1 fruit fly cellular context compared by ENCODE assay signal in genomic region chrX:19668405-19668804, dm6.
TF ChIP-seq lines count a peak whose summit lies in the region.

No protein-coding gene starts in this region.

TF ChIP-seq in whole organism, embryonic, 481 proteins besides CTCF, POLR2A, EP300 and RAD21 (continued from another document and continues in another):
- TF ChIP-seq CG13424 (tag; optimal IDR thresholded peaks at IDR 0.05; lab: Kevin White, UChicago) (peak; percentile 93), CG15514 (GFP tag; optimal IDR thresholded peaks at IDR 0.05; lab: Kevin White, UChicago) (peak; percentile 81), TFAM (GFP tag; optimal IDR thresholded peaks at IDR 0.05; lab: Kevin White, UChicago) (peak; percentile 62), CG17829 (tag; optimal IDR thresholded peaks at IDR 0.05; lab: Kevin White, UChicago) (peak; percentile 94), Rx (GFP tag; IDR thresholded peaks at IDR 0.05; lab: Robert Waterston, UW) (peak; percentile 91), corto (GFP tag; optimal IDR thresholded peaks at IDR 0.05; lab: Kevin White, UChicago) (peak; percentile 98), cg (GFP tag; optimal IDR thresholded peaks at IDR 0.05; lab: Kevin White, UChicago) (no peak), Gsc (GFP tag; IDR thresholded peaks at IDR 0.05; lab: Robert Waterston, UW) (peak; percentile 86), CG6791 (GFP tag; IDR thresholded peaks at IDR 0.05; lab: Robert Waterston, UW; ENCODE audit: partially characterized antibody) (no peak), CG8924 (tag; optimal IDR thresholded peaks at IDR 0.05; lab: Kevin White, UChicago) (peak; percentile 94), wek (GFP tag; optimal IDR thresholded peaks at IDR 0.05; lab: Kevin White, UChicago) (peak; percentile 90), shn (GFP tag; optimal IDR thresholded peaks at IDR 0.05; lab: Kevin White, UChicago) (peak; percentile 98), maf-S (GFP tag; optimal IDR thresholded peaks at IDR 0.05; lab: Kevin White, UChicago) (peak; percentile 97), CG1602 (GFP tag; optimal IDR thresholded peaks at IDR 0.05; lab: Kevin White, UChicago) (peak; percentile 96), CG14014 (GFP tag; IDR thresholded peaks at IDR 0.05; lab: Robert Waterston, UW) (peak; percentile 96), oc (tag; optimal IDR thresholded peaks at IDR 0.05; lab: Kevin White, UChicago) (peak; percentile 97), gsb (GFP tag; IDR thresholded peaks at IDR 0.05; lab: Robert Waterston, UW) (peak; percentile 84), CG6765 (GFP tag; optimal IDR thresholded peaks at IDR 0.05; lab: Kevin White, UChicago) (peak; percentile 78), fu2 (GFP tag; optimal IDR thresholded peaks at IDR 0.05; lab: Kevin White, UChicago) (peak; percentile 96), CG2199 (GFP tag; IDR thresholded peaks at IDR 0.05; lab: Robert Waterston, UW) (peak; percentile 88; the same call in 2 of the 3 replicates), ftz-f1 (GFP tag; optimal IDR thresholded peaks at IDR 0.05; lab: Kevin White, UChicago) (peak; percentile 84), CG18262 (tag; optimal IDR thresholded peaks at IDR 0.05; lab: Kevin White, UChicago) (peak; percentile 93), lov (optimal IDR thresholded peaks at IDR 0.05; lab: Kevin White, UChicago) (no peak), lov (GFP tag; IDR thresholded peaks at IDR 0.05; lab: Robert Waterston, UW) (peak; percentile 95), Elba2 (GFP tag; optimal IDR thresholded peaks at IDR 0.05; lab: Kevin White, UChicago) (peak; percentile 69), CG12299 (tag; optimal IDR thresholded peaks at IDR 0.05; lab: Kevin White, UChicago) (peak; percentile 94), CG9727 (GFP tag; optimal IDR thresholded peaks at IDR 0.05; lab: Kevin White, UChicago) (peak; percentile 95), ato (GFP tag; IDR thresholded peaks at IDR 0.05; lab: Robert Waterston, UW; ENCODE audit: partially characterized antibody) (no peak), CG12744 (GFP tag; optimal IDR thresholded peaks at IDR 0.05; lab: Kevin White, UChicago) (peak; percentile 88), CG17612 (GFP tag; IDR thresholded peaks at IDR 0.05; lab: Robert Waterston, UW) (peak; percentile 81), Max (GFP tag; optimal IDR thresholded peaks at IDR 0.05; lab: Kevin White, UChicago) (peak; percentile 88), Trl (optimal IDR thresholded peaks at IDR 0.05; lab: Kevin White, UChicago) (no peak), Trl (GFP tag; optimal IDR thresholded peaks at IDR 0.05; lab: Kevin White, UChicago) (peak; percentile 98), CkIIα-i1 (GFP tag; IDR thresholded peaks at IDR 0.05; lab: Robert Waterston, UW) (peak; percentile 32; the same call in 1 of the 2 replicates), Fer2 (tag; optimal IDR thresholded peaks at IDR 0.05; lab: Kevin White, UChicago) (peak; percentile 85), pum (GFP tag; optimal IDR thresholded peaks at IDR 0.05; lab: Kevin White, UChicago) (peak; percentile 98), CG6272 (GFP tag; IDR thresholded peaks at IDR 0.05; lab: Robert Waterston, UW) (peak; percentile 88), CoRest (tag; optimal IDR thresholded peaks at IDR 0.05; lab: Kevin White, UChicago) (peak; percentile 97), fd96Cb (tag; optimal IDR thresholded peaks at IDR 0.05; lab: Kevin White, UChicago) (peak; percentile 93), mirr (GFP tag; optimal IDR thresholded peaks at IDR 0.05; lab: Kevin White, UChicago) (peak; percentile 86), ATbp (GFP tag; optimal IDR thresholded peaks at IDR 0.05; lab: Kevin White, UChicago) (peak; percentile 96), zen2 (GFP tag; IDR thresholded peaks at IDR 0.05; lab: Robert Waterston, UW; ENCODE audit: partially characterized antibody) (no peak), Ets65A (GFP tag; lab: Kevin White, UChicago) (peak; percentile 100), YL-1 (GFP tag; optimal IDR thresholded peaks at IDR 0.05; lab: Kevin White, UChicago) (peak; percentile 90), Side (GFP tag; optimal IDR thresholded peaks at IDR 0.05; lab: Kevin White, UChicago) (peak; percentile 99), tx (GFP tag; optimal IDR thresholded peaks at IDR 0.05; lab: Kevin White, UChicago) (peak; percentile 97), Sin3A (optimal IDR thresholded peaks at IDR 0.05; lab: Kevin White, UChicago) (no peak), Oli (tag; optimal IDR thresholded peaks at IDR 0.05; lab: Kevin White, UChicago) (peak; percentile 96), CG10209 (GFP tag; optimal IDR thresholded peaks at IDR 0.05; lab: Kevin White, UChicago) (peak; percentile 93), salm (tag; optimal IDR thresholded peaks at IDR 0.05; lab: Kevin White, UChicago) (peak; percentile 94), Bdp1 (GFP tag; optimal IDR thresholded peaks at IDR 0.05; lab: Kevin White, UChicago) (peak; percentile 92), CG10979 (tag; optimal IDR thresholded peaks at IDR 0.05; lab: Kevin White, UChicago) (peak; percentile 93), Eip74EF (GFP tag; optimal IDR thresholded peaks at IDR 0.05; lab: Kevin White, UChicago) (peak in 1 of 2 experiments; percentile 91), jigr1 (GFP tag; IDR thresholded peaks at IDR 0.05; lab: Robert Waterston, UW) (peak; percentile 64; the same call in 2 of the 3 replicates), D (optimal IDR thresholded peaks at IDR 0.05; lab: Kevin White, UChicago) (no peak), D (GFP tag; optimal IDR thresholded peaks at IDR 0.05; lab: Kevin White, UChicago) (peak; percentile 90), CG15479 (GFP tag; optimal IDR thresholded peaks at IDR 0.05; lab: Kevin White, UChicago) (no peak), p53 (GFP tag; optimal IDR thresholded peaks at IDR 0.05; lab: Kevin White, UChicago) (peak; percentile 95), pros (GFP tag; optimal IDR thresholded peaks at IDR 0.05; lab: Kevin White, UChicago) (peak; percentile 99), CG14441 (GFP tag; IDR thresholded peaks at IDR 0.05; lab: Robert Waterston, UW) (peak; percentile 92), aop (GFP tag; IDR thresholded peaks at IDR 0.05; lab: Robert Waterston, UW) (peak; percentile 89), ro (GFP tag; IDR thresholded peaks at IDR 0.05; lab: Robert Waterston, UW) (peak; percentile 86), Usf (GFP tag; optimal IDR thresholded peaks at IDR 0.05; lab: Kevin White, UChicago) (peak; percentile 97), CG13624 (GFP tag; optimal IDR thresholded peaks at IDR 0.05; lab: Kevin White, UChicago) (peak; percentile 97), CG11560 (tag; IDR thresholded peaks at IDR 0.05; lab: Robert Waterston, UW) (peak; percentile 85), zfh1 (GFP tag; IDR thresholded peaks at IDR 0.05; lab: Robert Waterston, UW) (peak; percentile 96), CG10462 (GFP tag; optimal IDR thresholded peaks at IDR 0.05; lab: Kevin White, UChicago) (peak; percentile 94), kni (GFP tag; optimal IDR thresholded peaks at IDR 0.05; lab: Kevin White, UChicago) (peak; percentile 91), ab (GFP tag; optimal IDR thresholded peaks at IDR 0.05; lab: Kevin White, UChicago) (peak; percentile 94), CG4707 (GFP tag; optimal IDR thresholded peaks at IDR 0.05; lab: Kevin White, UChicago) (peak; percentile 93), al (GFP tag; IDR thresholded peaks at IDR 0.05; lab: Robert Waterston, UW) (peak; percentile 84), C15 (GFP tag; IDR thresholded peaks at IDR 0.05; lab: Robert Waterston, UW) (peak; percentile 77), crp (GFP tag; optimal IDR thresholded peaks at IDR 0.05; lab: Kevin White, UChicago) (peak in 1 of 2 experiments; percentile 64), Lim3 (GFP tag; IDR thresholded peaks at IDR 0.05; lab: Robert Waterston, UW) (peak; percentile 83), CG6854 (GFP tag; optimal IDR thresholded peaks at IDR 0.05; lab: Kevin White, UChicago) (peak; percentile 79), esg (GFP tag; conservative IDR thresholded peaks at IDR 0.05; lab: Robert Waterston, UW) (peak; percentile 94), rib (GFP tag; IDR thresholded peaks at IDR 0.05; lab: Robert Waterston, UW) (peak; percentile 87), CG2202 (tag; optimal IDR thresholded peaks at IDR 0.05; lab: Kevin White, UChicago) (peak; percentile 94), CG42726 (GFP tag; IDR thresholded peaks at IDR 0.05; lab: Robert Waterston, UW; ENCODE audit: partially characterized antibody) (no peak), CG3847 (GFP tag; IDR thresholded peaks at IDR 0.05; lab: Robert Waterston, UW) (peak; percentile 95), CG16815 (GFP tag; optimal IDR thresholded peaks at IDR 0.05; lab: Kevin White, UChicago) (peak; percentile 98), z (GFP tag; IDR thresholded peaks at IDR 0.05; lab: Robert Waterston, UW) (0 out of 3 replicates have a peak, but pooled peaks have one; percentile 38), CG31388 (GFP tag; optimal IDR thresholded peaks at IDR 0.05; lab: Kevin White, UChicago) (peak; percentile 73), zf30C (GFP tag; optimal IDR thresholded peaks at IDR 0.05; lab: Kevin White, UChicago) (no peak), Asciz (GFP tag; optimal IDR thresholded peaks at IDR 0.05; lab: Kevin White, UChicago) (peak; percentile 77), PHDP (tag; optimal IDR thresholded peaks at IDR 0.05; lab: Kevin White, UChicago) (peak; percentile 95), sens-2 (GFP tag; IDR thresholded peaks at IDR 0.05; lab: Robert Waterston, UW) (peak; percentile 92), CG32767 (GFP tag; IDR thresholded peaks at IDR 0.05; lab: Robert Waterston, UW) (peak; percentile 88), HLH3B (GFP tag; IDR thresholded peaks at IDR 0.05; lab: Robert Waterston, UW) (peak; percentile 91), Dip2 (GFP tag; IDR thresholded peaks at IDR 0.05; lab: Robert Waterston, UW) (peak; percentile 45; the same call in 1 of the 2 replicates), chm (GFP tag; IDR thresholded peaks at IDR 0.05; lab: Robert Waterston, UW) (peak; percentile 98), CG12236 (GFP tag; optimal IDR thresholded peaks at IDR 0.05; lab: Kevin White, UChicago) (peak; percentile 96), emc (GFP tag; optimal IDR thresholded peaks at IDR 0.05; lab: Kevin White, UChicago) (peak; percentile 78), CG6254 (GFP tag; optimal IDR thresholded peaks at IDR 0.05; lab: Kevin White, UChicago) (peak; percentile 91), CG3995 (GFP tag; optimal IDR thresholded peaks at IDR 0.05; lab: Kevin White, UChicago) (peak; percentile 73), CG12219 (GFP tag; optimal IDR thresholded peaks at IDR 0.05; lab: Kevin White, UChicago) (peak; percentile 97), CG31365 (tag; optimal IDR thresholded peaks at IDR 0.05; lab: Kevin White, UChicago) (peak; percentile 78), CG2712 (tag; optimal IDR thresholded peaks at IDR 0.05; lab: Kevin White, UChicago) (peak; percentile 95), CG15011 (GFP tag; optimal IDR thresholded peaks at IDR 0.05; lab: Kevin White, UChicago) (peak; percentile 82), Gug (GFP tag; IDR thresholded peaks at IDR 0.05; lab: Robert Waterston, UW) (peak; percentile 95), CG7839 (tag; optimal IDR thresholded peaks at IDR 0.05; lab: Kevin White, UChicago) (peak; percentile 98), CG7987 (GFP tag; optimal IDR thresholded peaks at IDR 0.05; lab: Kevin White, UChicago) (peak; percentile 86), CG33213 (GFP tag; optimal IDR thresholded peaks at IDR 0.05; lab: Kevin White, UChicago) (peak; percentile 95), pita (GFP tag; optimal IDR thresholded peaks at IDR 0.05; lab: Kevin White, UChicago) (no peak), CG12769 (tag; optimal IDR thresholded peaks at IDR 0.05; lab: Kevin White, UChicago) (peak; percentile 98), Ptx1 (GFP tag; IDR thresholded peaks at IDR 0.05; lab: Robert Waterston, UW) (peak; percentile 90), nau (GFP tag; optimal IDR thresholded peaks at IDR 0.05; lab: Kevin White, UChicago) (no peak), Myb (GFP tag; optimal IDR thresholded peaks at IDR 0.05; lab: Kevin White, UChicago) (peak; percentile 90), CG2129 (GFP tag; IDR thresholded peaks at IDR 0.05; lab: Robert Waterston, UW; ENCODE audit: partially characterized antibody) (no peak), Fer1 (GFP tag; optimal IDR thresholded peaks at IDR 0.05; lab: Kevin White, UChicago) (peak; percentile 91), Stat92E (GFP tag; optimal IDR thresholded peaks at IDR 0.05; lab: Kevin White, UChicago) (peak in 1 of 3 experiments; percentile 90), CG30403 (GFP tag; optimal IDR thresholded peaks at IDR 0.05; lab: Kevin White, UChicago) (peak; percentile 97), CG11696 (GFP tag; IDR thresholded peaks at IDR 0.05; lab: Robert Waterston, UW) (peak; percentile 78), Doc2 (GFP tag; IDR thresholded peaks at IDR 0.05; lab: Robert Waterston, UW) (peak; percentile 56; the same call in 1 of the 2 replicates), ewg (GFP tag; optimal IDR thresholded peaks at IDR 0.05; lab: Kevin White, UChicago) (peak; percentile 92), CG6813 (GFP tag; optimal IDR thresholded peaks at IDR 0.05; lab: Kevin White, UChicago) (peak; percentile 92), jing (GFP tag; optimal IDR thresholded peaks at IDR 0.05; lab: Kevin White, UChicago) (peak; percentile 93), Hr39 (optimal IDR thresholded peaks at IDR 0.05; lab: Kevin White, UChicago) (no peak), Hmr (GFP tag; optimal IDR thresholded peaks at IDR 0.05; lab: Kevin White, UChicago) (peak; percentile 96), CG9876 (GFP tag; optimal IDR thresholded peaks at IDR 0.05; lab: Kevin White, UChicago) (peak; percentile 98), vvl (GFP tag; IDR thresholded peaks at IDR 0.05; lab: Robert Waterston, UW) (peak; percentile 98), Jarid2 (GFP tag; optimal IDR thresholded peaks at IDR 0.05; lab: Kevin White, UChicago) (peak; percentile 54), CG9932 (GFP tag; IDR thresholded peaks at IDR 0.05; lab: Robert Waterston, UW) (peak; percentile 97), jumu (GFP tag; optimal IDR thresholded peaks at IDR 0.05; lab: Kevin White, UChicago) (peak; percentile 98), HLHmδ (GFP tag; optimal IDR thresholded peaks at IDR 0.05; lab: Kevin White, UChicago) (peak; percentile 44), ERR (GFP tag; optimal IDR thresholded peaks at IDR 0.05; lab: Kevin White, UChicago) (peak; percentile 98), CG3838 (GFP tag; optimal IDR thresholded peaks at IDR 0.05; lab: Kevin White, UChicago) (peak; percentile 89), CG2875 (GFP tag; optimal IDR thresholded peaks at IDR 0.05; lab: Kevin White, UChicago) (peak; percentile 96), CG1647 (GFP tag; optimal IDR thresholded peaks at IDR 0.05; lab: Kevin White, UChicago) (peak; percentile 94), CG4424 (GFP tag; optimal IDR thresholded peaks at IDR 0.05; lab: Kevin White, UChicago) (peak; percentile 94), gro (GFP tag; optimal IDR thresholded peaks at IDR 0.05; lab: Kevin White, UChicago) (peak; percentile 97), CG9817 (tag; optimal IDR thresholded peaks at IDR 0.05; lab: Kevin White, UChicago) (peak; percentile 97)
